Worm (Caenorhabditis elegans) whole organism, early embryonic: Measurements from ENCODE around the gene Y59E9AL.4.
"Not testable (repeated sequence)": the region's sequence is repeated elsewhere in the genome, so short reads cannot be mapped to it uniquely, and the experiment has no call there.

Experiments used
- F13C5.2 ChIP-seq: sonication (generic microtip); optimal IDR thresholded peaks from 2 replicates; lab custom pipeline; 2017; ENCODE audit warnings: mild to moderate bottlenecking, missing genetic modification characterization, inconsistent platforms, missing compliant biosample characterization
- aly-1 ChIP-seq: sonication (generic microtip); optimal IDR thresholded peaks from 2 replicates; lab custom pipeline; 2016; ENCODE audit warnings: missing genetic modification characterization, missing compliant biosample characterization
- ama-1 ChIP-seq: fragments of 150-350 bp; optimal IDR thresholded peaks from 2 replicates; lab custom pipeline; 2014
- flt-1 ChIP-seq: fragments of 200-800 bp; sonication (Bioruptor generic); IDR thresholded peaks from 2 replicates; pipeline ENCODE4 v1.3.6; 2022; ENCODE audit warnings: missing genetic modification characterization, missing compliant biosample characterization
- hnd-1 ChIP-seq: sonication (generic microtip); optimal IDR thresholded peaks from 2 replicates; lab custom pipeline; 2016; ENCODE audit warnings: missing genetic modification characterization, missing compliant biosample characterization
- sea-1 ChIP-seq: fragments of 200-800 bp; sonication (Bioruptor generic); conservative IDR thresholded peaks from 2 replicates; pipeline ENCODE4 v1.3.6; 2022; ENCODE audit warnings: missing genetic modification characterization, missing compliant biosample characterization
- tbx-11 ChIP-seq: fragments of 200-800 bp; sonication (Bioruptor generic); IDR thresholded peaks from 2 replicates; pipeline ENCODE4 v1.3.6; 2022; ENCODE audit warnings: missing genetic modification characterization, missing compliant biosample characterization
- tra-4 ChIP-seq: sonication (generic microtip); optimal IDR thresholded peaks from 2 replicates; lab custom pipeline; 2017; ENCODE audit warnings: missing genetic modification characterization, missing compliant biosample characterization

DNA sequence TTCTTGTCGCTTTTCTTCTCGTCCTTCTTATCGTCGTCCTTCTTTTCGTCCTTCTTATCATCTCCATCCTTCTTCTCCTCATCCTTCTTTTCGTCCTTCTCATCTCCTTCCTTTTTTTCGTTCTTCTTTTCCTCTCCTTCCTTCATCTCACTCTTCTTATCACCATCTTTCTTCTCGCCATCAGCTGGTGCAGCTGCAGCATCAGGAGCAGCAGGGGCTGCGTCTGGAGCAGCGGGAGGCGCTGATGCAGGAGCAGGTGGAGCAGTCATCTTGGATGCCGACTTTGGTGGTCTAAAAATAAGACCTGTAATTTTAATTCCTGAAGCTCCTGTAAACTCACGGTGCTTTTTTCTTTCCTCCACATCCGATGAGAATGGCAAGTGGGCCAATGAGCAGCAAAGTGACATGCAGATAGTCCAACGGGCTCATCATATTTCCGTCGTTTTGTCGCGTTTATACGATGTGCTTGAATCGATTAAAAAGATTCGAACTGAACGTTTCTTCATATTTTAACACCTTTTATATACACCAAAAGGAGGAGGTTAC, 10.4 kb upstream of the Y59E9AL.4 start, which contains the start of gene cylc-1:
- TF ChIP-seq tbx-11; ama-1; aly-1 (tag; lab: Kevin White, UChicago); sea-1; flt-1 (GFP tag; lab: Robert Waterston, UW); hnd-1; F13C5.2; tra-4: not testable (repeated sequence)
